Fruit fly (Drosophila melanogaster) whole organism, prepupa: ENCODE data around the gene Polr1D.
A peak's percentile ranks its signal among the peaks of the same experiment; 100 is the strongest.

Experiments
- CG10631 ChIP-seq: fragments of 200-800 bp; sonication (Bioruptor generic); optimal IDR thresholded peaks from 2 replicates; lab custom pipeline; 2016; ENCODE audit warnings: missing biosample characterization, missing genetic modification characterization
- CG10669 ChIP-seq: fragments of 200-800 bp; sonication (Bioruptor generic); optimal IDR thresholded peaks from 3 replicates; lab custom pipeline; 2018; ENCODE audit warnings: missing biosample characterization, mild to moderate bottlenecking, missing genetic modification characterization, moderate library complexity
- CG11902 ChIP-seq: fragments of 200-800 bp; sonication (Bioruptor generic); optimal IDR thresholded peaks from 3 replicates; lab custom pipeline; 2016; ENCODE audit warnings: missing biosample characterization, missing genetic modification characterization
- CG1621 ChIP-seq: fragments of 200-800 bp; sonication (Bioruptor generic); optimal IDR thresholded peaks from 3 replicates; lab custom pipeline; 2018; ENCODE audit warnings: missing biosample characterization, mild to moderate bottlenecking, missing genetic modification characterization
- CG31627 ChIP-seq: fragments of 200-800 bp; sonication (Bioruptor generic); optimal IDR thresholded peaks from 3 replicates; lab custom pipeline; 2016; ENCODE audit warnings: missing biosample characterization, missing genetic modification characterization
- CG32006 ChIP-seq: fragments of 200-800 bp; sonication (Bioruptor generic); optimal IDR thresholded peaks from 3 replicates; lab custom pipeline; 2017; ENCODE audit warnings: missing biosample characterization, mild to moderate bottlenecking, missing genetic modification characterization
- CG3919 ChIP-seq: fragments of 200-800 bp; sonication (Bioruptor generic); optimal IDR thresholded peaks from 3 replicates; lab custom pipeline; 2016; ENCODE audit warnings: missing biosample characterization, missing genetic modification characterization
- CG4318 ChIP-seq: fragments of 200-800 bp; sonication (Bioruptor generic); optimal IDR thresholded peaks from 3 replicates; lab custom pipeline; 2017; ENCODE audit warnings: missing biosample characterization, mild to moderate bottlenecking, missing genetic modification characterization
- CG6276 ChIP-seq: fragments of 200-800 bp; sonication (Bioruptor generic); optimal IDR thresholded peaks from 2 replicates; lab custom pipeline; 2017; ENCODE audit warnings: missing biosample characterization, mild to moderate bottlenecking, missing genetic modification characterization
- CG6808 ChIP-seq: fragments of 200-800 bp; sonication (Bioruptor generic); optimal IDR thresholded peaks from 3 replicates; lab custom pipeline; 2017; ENCODE audit warnings: missing biosample characterization, missing genetic modification characterization, mild to moderate bottlenecking, moderate library complexity, missing genetic modification reagents
- CG6854 ChIP-seq: fragments of 200-800 bp; sonication (Bioruptor generic); optimal IDR thresholded peaks from 2 replicates; lab custom pipeline; 2017; ENCODE audit warnings: missing biosample characterization, mild to moderate bottlenecking, missing genetic modification characterization
- CG7368 ChIP-seq: fragments of 200-800 bp; sonication (Bioruptor generic); optimal IDR thresholded peaks from 3 replicates; lab custom pipeline; 2016; ENCODE audit warnings: missing biosample characterization, missing genetic modification characterization
- CG8119 ChIP-seq: fragments of 200-800 bp; sonication (Bioruptor generic); IDR thresholded peaks from 3 replicates; pipeline ENCODE4 v1.3.6; 2022; ENCODE audit warnings: missing biosample characterization, missing genetic modification characterization
- CG8319 ChIP-seq: fragments of 200-800 bp; sonication (Bioruptor generic); optimal IDR thresholded peaks from 3 replicates; lab custom pipeline; 2016; ENCODE audit warnings: missing biosample characterization, missing genetic modification characterization
- CG8632 ChIP-seq: fragments of 200-800 bp; sonication (Bioruptor generic); optimal IDR thresholded peaks from 3 replicates; lab custom pipeline; 2016; ENCODE audit warnings: missing biosample characterization, missing genetic modification characterization
- CG9139 ChIP-seq: fragments of 200-800 bp; sonication (Bioruptor generic); optimal IDR thresholded peaks from 3 replicates; lab custom pipeline; 2017; ENCODE audit warnings: missing biosample characterization, mild to moderate bottlenecking, missing genetic modification characterization
- Eip75B ChIP-seq: fragments of 200-800 bp; sonication (Bioruptor generic); optimal IDR thresholded peaks from 3 replicates; lab custom pipeline; 2016; ENCODE audit warnings: missing biosample characterization, missing genetic modification characterization
- Eip78C ChIP-seq: fragments of 200-800 bp; sonication (Bioruptor generic); peaks from one replicate; lab custom pipeline; 2016; ENCODE audit warnings: missing biosample characterization, missing genetic modification characterization
- Eip93F ChIP-seq: fragments of 200-800 bp; sonication (Bioruptor generic); optimal IDR thresholded peaks from 2 replicates; lab custom pipeline; 2016; ENCODE audit warnings: missing biosample characterization, mild to moderate bottlenecking, missing genetic modification characterization
- Ets96B ChIP-seq: fragments of 200-800 bp; optimal IDR thresholded peaks from 2 replicates; lab custom pipeline; 2019; ENCODE audit warnings: missing biosample characterization, mild to moderate bottlenecking, missing genetic modification characterization, moderate library complexity
- Hr38 ChIP-seq: sonication (Bioruptor generic); optimal IDR thresholded peaks from 2 replicates; lab custom pipeline; 2016; ENCODE audit warnings: missing biosample characterization, missing genetic modification characterization
- Hr39 ChIP-seq: fragments of 200-800 bp; sonication (Bioruptor generic); optimal IDR thresholded peaks from 2 replicates; lab custom pipeline; 2016; ENCODE audit warnings: missing biosample characterization, missing genetic modification characterization
- Hr4 ChIP-seq: fragments of 200-800 bp; sonication (Bioruptor generic); optimal IDR thresholded peaks from 3 replicates; lab custom pipeline; 2016; ENCODE audit warnings: missing biosample characterization, missing genetic modification characterization
- Lpt ChIP-seq: fragments of 200-800 bp; sonication (Bioruptor generic); optimal IDR thresholded peaks from 3 replicates; lab custom pipeline; 2016; ENCODE audit warnings: missing biosample characterization, missing genetic modification characterization
- Met ChIP-seq: fragments of 200-800 bp; sonication (Bioruptor generic); optimal IDR thresholded peaks from 3 replicates; lab custom pipeline; 2016; ENCODE audit warnings: missing biosample characterization, missing genetic modification characterization
- OdsH ChIP-seq: fragments of 200-800 bp; sonication (Bioruptor generic); optimal IDR thresholded peaks from 3 replicates; lab custom pipeline; 2016; ENCODE audit warnings: missing biosample characterization, missing genetic modification characterization
- Smox ChIP-seq: fragments of 200-800 bp; sonication (Bioruptor generic); optimal IDR thresholded peaks from 3 replicates; lab custom pipeline; 2016; ENCODE audit warnings: missing biosample characterization, missing genetic modification characterization
- Sox102F ChIP-seq: fragments of 200-800 bp; sonication (Bioruptor generic); optimal IDR thresholded peaks from 2 replicates; lab custom pipeline; 2016; ENCODE audit warnings: missing biosample characterization, mild to moderate bottlenecking, missing genetic modification characterization
- Sox14 ChIP-seq: fragments of 200-800 bp; sonication (Bioruptor generic); optimal IDR thresholded peaks from 3 replicates; lab custom pipeline; 2016; ENCODE audit warnings: missing biosample characterization, missing genetic modification characterization
- Sox15 ChIP-seq: fragments of 200-800 bp; sonication (Bioruptor generic); optimal IDR thresholded peaks from 3 replicates; lab custom pipeline; 2016; ENCODE audit warnings: missing biosample characterization, missing genetic modification characterization
- achi ChIP-seq: fragments of 200-800 bp; sonication (Bioruptor generic); optimal IDR thresholded peaks from 3 replicates; lab custom pipeline; 2016; ENCODE audit warnings: missing biosample characterization, missing genetic modification characterization
- acj6 ChIP-seq: fragments of 200-800 bp; sonication (Bioruptor generic); optimal IDR thresholded peaks from 3 replicates; lab custom pipeline; 2016; ENCODE audit warnings: missing biosample characterization, missing genetic modification characterization
- eg ChIP-seq: fragments of 200-800 bp; sonication (Bioruptor generic); IDR thresholded peaks from 3 replicates; pipeline ENCODE4 v1.3.6; 2022; ENCODE audit warnings: missing biosample characterization, missing genetic modification characterization
- esn ChIP-seq: fragments of 200-800 bp; sonication (Bioruptor generic); optimal IDR thresholded peaks from 2 replicates; lab custom pipeline; 2016; ENCODE audit warnings: missing biosample characterization, mild to moderate bottlenecking, missing genetic modification characterization, moderate library complexity
- fd85E ChIP-seq: fragments of 200-800 bp; sonication (Bioruptor generic); optimal IDR thresholded peaks from 3 replicates; lab custom pipeline; 2016; ENCODE audit warnings: missing biosample characterization, missing genetic modification characterization
- fkh ChIP-seq: fragments of 200-800 bp; sonication (Bioruptor generic); optimal IDR thresholded peaks from 3 replicates; lab custom pipeline; 2017; ENCODE audit warnings: missing biosample characterization, mild to moderate bottlenecking, missing genetic modification characterization, moderate library complexity
- lz ChIP-seq: fragments of 200-800 bp; sonication (Bioruptor generic); optimal IDR thresholded peaks from 3 replicates; lab custom pipeline; 2016; ENCODE audit warnings: missing biosample characterization, missing genetic modification characterization
- net ChIP-seq: fragments of 200-800 bp; sonication (Bioruptor generic); optimal IDR thresholded peaks from 3 replicates; lab custom pipeline; 2016; ENCODE audit warnings: missing biosample characterization, missing genetic modification characterization
- pdm3 ChIP-seq: fragments of 200-800 bp; sonication (Bioruptor generic); optimal IDR thresholded peaks from 3 replicates; lab custom pipeline; 2016; ENCODE audit warnings: missing biosample characterization, missing genetic modification characterization
- salr ChIP-seq, 2 experiments: fragments of 200-800 bp; sonication (Bioruptor generic); optimal IDR thresholded peaks; 3 replicates each; lab custom pipeline; 2016 to 2018; ENCODE audit warnings: missing biosample characterization in 2 of 2, missing genetic modification characterization in 2 of 2, mild to moderate bottlenecking in 1 of 2
- spab ChIP-seq: fragments of 200-800 bp; sonication (Bioruptor generic); optimal IDR thresholded peaks from 2 replicates; lab custom pipeline; 2017; ENCODE audit warnings: missing biosample characterization, mild to moderate bottlenecking, missing genetic modification characterization, missing genetic modification reagents
- ss ChIP-seq, 2 experiments: fragments of 200-800 bp; sonication (Bioruptor generic); optimal IDR thresholded peaks; 2 replicates in 1 of 2; 3 replicates in 1 of 2; lab custom pipeline; 2017 to 2018; ENCODE audit warnings: mild to moderate bottlenecking in 2 of 2, missing biosample characterization in 2 of 2, missing genetic modification characterization in 2 of 2, moderate library complexity in 1 of 2
- topi ChIP-seq: fragments of 200-800 bp; sonication (Bioruptor generic); optimal IDR thresholded peaks from 3 replicates; lab custom pipeline; 2016; ENCODE audit warnings: missing biosample characterization, missing genetic modification characterization
- vri ChIP-seq: fragments of 200-800 bp; sonication (Bioruptor generic); optimal IDR thresholded peaks from 3 replicates; lab custom pipeline; 2016; ENCODE audit warnings: missing biosample characterization, mild to moderate bottlenecking, missing genetic modification characterization

Gene Polr1D

DNA sequence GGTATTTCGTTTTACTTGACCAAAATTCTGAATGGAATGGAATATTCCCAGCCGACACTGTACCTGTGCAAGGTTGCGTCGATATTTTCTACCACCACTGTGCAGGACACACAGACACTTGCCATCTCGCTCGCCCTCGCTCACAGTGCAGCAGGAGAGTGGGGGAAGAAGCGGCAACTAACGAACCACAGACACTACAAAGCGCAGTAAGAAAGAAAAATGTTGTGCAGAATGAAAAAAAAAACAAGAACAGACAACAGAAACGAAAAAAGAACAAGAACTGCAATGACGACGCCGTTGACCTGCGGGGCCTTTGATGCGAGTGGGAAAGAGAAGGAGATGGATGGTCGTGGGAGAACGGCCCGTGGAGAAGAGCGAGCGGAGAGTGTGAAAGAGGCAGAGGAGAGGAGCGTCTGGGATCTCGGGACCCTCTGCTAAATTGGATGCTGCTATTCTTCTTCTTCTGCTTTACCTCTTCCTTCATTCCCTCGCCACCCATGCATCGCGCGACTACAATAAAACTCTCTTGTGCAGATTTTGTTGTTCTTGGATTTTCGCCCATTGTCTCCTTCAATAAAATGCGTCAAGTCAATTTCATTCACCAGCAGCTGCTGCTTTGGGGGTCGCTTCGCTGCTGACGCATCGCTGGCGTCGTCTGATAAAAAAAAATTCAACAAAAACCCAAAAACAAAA lies 26.4 kb upstream of the Polr1D start (continued):
- TF ChIP-seq CG7368 (GFP tag; lab: Kevin White, UChicago) (peak; percentile 44), CG31627 (GFP tag; lab: Kevin White, UChicago) (no peak), CG10669 (peak; percentile 82), Smox (GFP tag; lab: Kevin White, UChicago) (peak; percentile 42), Sox14 (GFP tag; lab: Kevin White, UChicago) (peak; percentile 87), Eip75B (peak; percentile 88), spab (peak; percentile 89), ss (GFP tag; optimal IDR thresholded peaks at IDR 0.05; lab: Kevin White, UChicago) (peak; percentile 97 to 99), topi (GFP tag; lab: Kevin White, UChicago) (peak; percentile 55), CG32006 (GFP tag; lab: Kevin White, UChicago) (peak; percentile 55), net (peak; percentile 83), Hr38 (GFP tag; lab: Kevin White, UChicago) (no peak), Hr39 (GFP tag; lab: Kevin White, UChicago) (peak; percentile 35), esn (GFP tag; lab: Kevin White, UChicago) (peak; percentile 65), Lpt (peak; percentile 92), OdsH (GFP tag; lab: Kevin White, UChicago) (peak; percentile 35), Ets96B (peak; percentile 73), CG8119 (GFP tag; lab: Robert Waterston, UW) (peak; percentile 76), CG4318 (no peak), Eip93F (no peak), CG9139 (peak; percentile 96), vri (GFP tag; lab: Kevin White, UChicago) (peak; percentile 57), CG6808 (GFP tag; lab: Kevin White, UChicago) (peak; percentile 96), CG8632 (GFP tag; lab: Kevin White, UChicago) (peak; percentile 71), pdm3 (peak; percentile 38), CG1621 (tag; lab: Kevin White, UChicago) (peak; percentile 93), CG11902 (GFP tag; lab: Kevin White, UChicago) (no peak), Met (GFP tag; lab: Kevin White, UChicago) (peak; percentile 58), CG8319 (GFP tag; lab: Kevin White, UChicago) (peak; percentile 35), Sox15 (GFP tag; lab: Kevin White, UChicago) (no peak), Sox102F (peak; percentile 61), CG6276 (GFP tag; lab: Kevin White, UChicago) (peak; percentile 65), acj6 (GFP tag; lab: Kevin White, UChicago) (peak; percentile 62), CG6854 (GFP tag; lab: Kevin White, UChicago) (peak; percentile 92), CG3919 (GFP tag; lab: Kevin White, UChicago) (peak; percentile 51)

- TF ChIP-seq eg (0 out of 3 replicates have a peak, but pooled peaks have one; percentile 5), CG10631 (GFP tag; lab: Kevin White, UChicago) (no peak), esn (GFP tag; lab: Kevin White, UChicago) (peak; percentile 2), fkh (GFP tag; lab: Kevin White, UChicago) (peak; percentile 25), fd85E (GFP tag; lab: Kevin White, UChicago) (no peak), Hr39 (GFP tag; lab: Kevin White, UChicago) (peak; percentile 32), Hr4 (GFP tag; lab: Kevin White, UChicago) (peak; percentile 16), CG6808 (GFP tag; lab: Kevin White, UChicago) (no peak), Eip78C (GFP tag; lab: Kevin White, UChicago) (peak; percentile 33), CG9139 (no peak), salr (GFP tag; optimal IDR thresholded peaks at IDR 0.05; lab: Kevin White, UChicago) (peak in 1 of 2 experiments; percentile 25), vri (GFP tag; lab: Kevin White, UChicago) (peak; percentile 45), lz (GFP tag; lab: Kevin White, UChicago) (peak; percentile 23), CG32006 (GFP tag; lab: Kevin White, UChicago) (peak; percentile 35), pdm3 (no peak), achi (GFP tag; lab: Kevin White, UChicago) (no peak)
These were observed 24.7 kb upstream of the Polr1D start for dm6 chr2L:19159552-19160406.
